Fruit fly (Drosophila melanogaster) whole organism, embryonic: Measurements from ENCODE around the gene Sry-alpha.

Experiments
- Asciz ChIP-seq: fragments of 200-800 bp; sonication (Bioruptor generic); optimal IDR thresholded peaks from 2 replicates; lab custom pipeline; 2017; ENCODE audit warnings: missing biosample characterization, mild to moderate bottlenecking, missing genetic modification characterization, missing genetic modification reagents
- BEAF-32 ChIP-seq: fragments of 200-800 bp; sonication (Bioruptor generic); optimal IDR thresholded peaks from 3 replicates; lab custom pipeline; 2017; ENCODE audit warnings: missing biosample characterization, missing genetic modification characterization, mild to moderate bottlenecking, moderate library complexity, missing genetic modification reagents
- CG10209 ChIP-seq: fragments of 200-800 bp; sonication (Bioruptor generic); optimal IDR thresholded peaks from 3 replicates; lab custom pipeline; 2017; ENCODE audit warnings: missing biosample characterization, mild to moderate bottlenecking, missing genetic modification characterization, missing genetic modification reagents
- CG11085 ChIP-seq: fragments of 200-800 bp; sonication (Bioruptor generic); IDR thresholded peaks from 2 replicates; pipeline ENCODE4 v1.3.6; 2022; ENCODE audit warnings: missing biosample characterization, missing genetic modification characterization
- CG11695 ChIP-seq: fragments of 200-800 bp; sonication (Bioruptor generic); IDR thresholded peaks from 3 replicates; pipeline ENCODE4 v1.3.6; 2022; ENCODE audit warnings: missing biosample characterization, missing genetic modification characterization
- CG1233 ChIP-seq: fragments of 200-800 bp; sonication (Bioruptor generic); optimal IDR thresholded peaks from 4 replicates; lab custom pipeline; 2018; ENCODE audit warnings: missing biosample characterization, mild to moderate bottlenecking, missing genetic modification characterization
- CG14441 ChIP-seq: fragments of 200-800 bp; sonication (Bioruptor generic); IDR thresholded peaks from 2 replicates; pipeline ENCODE4 v1.3.6; 2022; ENCODE audit warnings: missing biosample characterization, missing genetic modification characterization
- CG32532 ChIP-seq: fragments of 200-800 bp; sonication (Bioruptor generic); IDR thresholded peaks from 2 replicates; pipeline ENCODE4 v1.3.6; 2022; ENCODE audit warnings: missing biosample characterization, missing genetic modification characterization
- CG32772 ChIP-seq: fragments of 200-800 bp; sonication (Bioruptor generic); IDR thresholded peaks from 2 replicates; pipeline ENCODE4 v1.3.6; 2022; ENCODE audit warnings: missing biosample characterization, missing genetic modification characterization
- CG3281 ChIP-seq: fragments of 200-800 bp; sonication (Bioruptor generic); optimal IDR thresholded peaks from 3 replicates; lab custom pipeline; 2017; ENCODE audit warnings: missing biosample characterization, mild to moderate bottlenecking, missing genetic modification characterization
- CG3407 ChIP-seq: fragments of 200-800 bp; sonication (Bioruptor generic); optimal IDR thresholded peaks from 2 replicates; lab custom pipeline; 2018; ENCODE audit warnings: missing biosample characterization, mild to moderate bottlenecking, missing genetic modification characterization
- CG3726 ChIP-seq: fragments of 200-800 bp; sonication (Bioruptor generic); IDR thresholded peaks from 3 replicates; pipeline ENCODE4, ENCODE4 v1.3.6; 2022; ENCODE audit warnings: missing biosample characterization, missing genetic modification characterization
- CG4282 ChIP-seq: fragments of 200-800 bp; sonication (Bioruptor generic); optimal IDR thresholded peaks from 2 replicates; lab custom pipeline; 2016; ENCODE audit warnings: missing biosample characterization, missing genetic modification characterization
- CG5180 ChIP-seq: fragments of 200-800 bp; sonication (Bioruptor generic); optimal IDR thresholded peaks from 3 replicates; lab custom pipeline; 2017; ENCODE audit warnings: missing biosample characterization, missing genetic modification characterization, mild to moderate bottlenecking, moderate library complexity, missing genetic modification reagents
- CG6272 ChIP-seq: fragments of 200-800 bp; sonication (Bioruptor generic); IDR thresholded peaks from 2 replicates; pipeline ENCODE4 v1.3.6; 2022; ENCODE audit warnings: missing biosample characterization, missing genetic modification characterization
- CG7271 ChIP-seq: fragments of 200-800 bp; sonication (Bioruptor generic); optimal IDR thresholded peaks from 2 replicates; lab custom pipeline; 2018; ENCODE audit warnings: missing biosample characterization, mild to moderate bottlenecking, missing genetic modification characterization, moderate library complexity
- CG7357 ChIP-seq: fragments of 200-800 bp; sonication (Bioruptor generic); IDR thresholded peaks from 3 replicates; pipeline ENCODE4 v1.3.6; 2022; ENCODE audit warnings: missing biosample characterization, missing genetic modification characterization
- CG7928 ChIP-seq: fragments of 200-800 bp; sonication (Bioruptor generic); optimal IDR thresholded peaks from 2 replicates; lab custom pipeline; 2017; ENCODE audit warnings: missing biosample characterization, mild to moderate bottlenecking, missing genetic modification characterization
- CG8944 ChIP-seq: fragments of 200-800 bp; sonication (Bioruptor generic); optimal IDR thresholded peaks from 3 replicates; lab custom pipeline; 2016; ENCODE audit warnings: missing biosample characterization, missing genetic modification characterization
- CTCF ChIP-seq: fragments of 200-800 bp; sonication (Bioruptor generic); optimal IDR thresholded peaks from 2 replicates; lab custom pipeline; 2017; ENCODE audit warnings: missing biosample characterization, mild to moderate bottlenecking, missing genetic modification characterization, moderate library complexity
- Ets65A ChIP-seq: fragments of 200-800 bp; sonication (Bioruptor generic); peaks from one replicate; lab custom pipeline; 2016; ENCODE audit warnings: missing biosample characterization, missing genetic modification characterization
- Fer1 ChIP-seq: fragments of 200-800 bp; sonication (Bioruptor generic); optimal IDR thresholded peaks from 2 replicates; lab custom pipeline; 2017; ENCODE audit warnings: missing biosample characterization, mild to moderate bottlenecking, missing genetic modification characterization
- H2.0 ChIP-seq: fragments of 200-800 bp; sonication (Bioruptor generic); IDR thresholded peaks from 2 replicates; pipeline ENCODE4 v1.3.6; 2022; ENCODE audit warnings: missing biosample characterization, missing genetic modification characterization
- Hmx ChIP-seq: fragments of 200-800 bp; sonication (Bioruptor generic); optimal IDR thresholded peaks from 2 replicates; lab custom pipeline; 2016; ENCODE audit warnings: missing biosample characterization, missing genetic modification characterization
- Jarid2 ChIP-seq: fragments of 200-800 bp; sonication (Bioruptor generic); optimal IDR thresholded peaks from 3 replicates; lab custom pipeline; 2017; ENCODE audit warnings: mild to moderate bottlenecking, missing biosample characterization, missing genetic modification reagents, missing genetic modification characterization
- NC2α ChIP-seq: fragments of 200-800 bp; sonication (Bioruptor generic); optimal IDR thresholded peaks from 2 replicates; lab custom pipeline; 2016; ENCODE audit warnings: missing biosample characterization, missing genetic modification characterization
- Neu2 ChIP-seq: fragments of 200-800 bp; sonication (Bioruptor generic); optimal IDR thresholded peaks from 3 replicates; lab custom pipeline; 2016; ENCODE audit warnings: missing biosample characterization, missing genetic modification characterization, borderline replicate concordance
- Nf-YC ChIP-seq: fragments of 200-800 bp; optimal IDR thresholded peaks from 3 replicates; lab custom pipeline; 2019; ENCODE audit warnings: missing biosample characterization, mild to moderate bottlenecking, missing genetic modification characterization, moderate library complexity
- Oli ChIP-seq: fragments of 200-800 bp; sonication (Bioruptor generic); optimal IDR thresholded peaks from 2 replicates; lab custom pipeline; 2018; ENCODE audit warnings: missing biosample characterization, mild to moderate bottlenecking, missing genetic modification characterization, moderate library complexity
- Sry-δ ChIP-seq: fragments of 200-800 bp; sonication (Bioruptor generic); optimal IDR thresholded peaks from 2 replicates; lab custom pipeline; 2016; ENCODE audit warnings: missing biosample characterization, missing genetic modification characterization
- TFAM ChIP-seq: fragments of 200-800 bp; sonication (Bioruptor generic); optimal IDR thresholded peaks from 2 replicates; lab custom pipeline; 2017; ENCODE audit warnings: missing biosample characterization, missing genetic modification characterization, inconsistent platforms
- ara ChIP-seq: fragments of 200-800 bp; sonication (Bioruptor generic); IDR thresholded peaks from 2 replicates; pipeline ENCODE4 v1.3.6; 2022; ENCODE audit warnings: missing biosample characterization, missing genetic modification characterization
- ato ChIP-seq: fragments of 200-800 bp; sonication (Bioruptor generic); IDR thresholded peaks from 2 replicates; pipeline ENCODE4 v1.3.6; 2022; ENCODE audit warnings: missing biosample characterization, missing genetic modification characterization; ENCODE audit not compliant: partially characterized antibody
- cg ChIP-seq: fragments of 200-800 bp; sonication (Bioruptor generic); optimal IDR thresholded peaks from 3 replicates; lab custom pipeline; 2019; ENCODE audit warnings: missing biosample characterization, mild to moderate bottlenecking, missing genetic modification characterization, moderate library complexity
- dimm ChIP-seq: fragments of 200-800 bp; sonication (Bioruptor generic); IDR thresholded peaks from 2 replicates; pipeline ENCODE4 v1.3.6; 2022; ENCODE audit warnings: missing biosample characterization, missing genetic modification characterization
- disco-r ChIP-seq: fragments of 200-800 bp; sonication (Bioruptor generic); optimal IDR thresholded peaks from 2 replicates; lab custom pipeline; 2016; ENCODE audit warnings: missing biosample characterization, missing genetic modification characterization
- gcm2 ChIP-seq: fragments of 200-800 bp; sonication (Bioruptor generic); optimal IDR thresholded peaks from 2 replicates; lab custom pipeline; 2016; ENCODE audit warnings: missing biosample characterization, missing genetic modification characterization
- gfzf ChIP-seq: fragments of 200-800 bp; sonication (Bioruptor generic); optimal IDR thresholded peaks from 2 replicates; lab custom pipeline; 2016; ENCODE audit warnings: missing biosample characterization, mild to moderate bottlenecking, missing genetic modification characterization, moderate library complexity
- hbn ChIP-seq: fragments of 200-800 bp; sonication (Bioruptor generic); IDR thresholded peaks from 2 replicates; pipeline ENCODE4 v1.3.6; 2022; ENCODE audit warnings: missing biosample characterization, missing genetic modification characterization; ENCODE audit not compliant: partially characterized antibody
- jigr1 ChIP-seq: fragments of 200-800 bp; sonication (Bioruptor generic); IDR thresholded peaks from 3 replicates; pipeline ENCODE4 v1.3.6; 2022; ENCODE audit warnings: missing biosample characterization, missing genetic modification characterization
- klu ChIP-seq: fragments of 200-800 bp; sonication (Bioruptor generic); IDR thresholded peaks from 2 replicates; pipeline ENCODE4 v1.3.6; 2022; ENCODE audit warnings: missing biosample characterization, missing genetic modification characterization
- lab ChIP-seq: fragments of 200-800 bp; sonication (Bioruptor generic); optimal IDR thresholded peaks from 3 replicates; lab custom pipeline; 2017; ENCODE audit warnings: missing biosample characterization, missing genetic modification characterization, mild to moderate bottlenecking, moderate library complexity, missing genetic modification reagents
- mirr ChIP-seq: fragments of 200-800 bp; sonication (Bioruptor generic); optimal IDR thresholded peaks from 3 replicates; lab custom pipeline; 2018; ENCODE audit warnings: missing biosample characterization, mild to moderate bottlenecking, missing genetic modification characterization
- peb ChIP-seq: fragments of 200-800 bp; sonication (Bioruptor generic); IDR thresholded peaks from 2 replicates; pipeline ENCODE4 v1.3.6; 2022; ENCODE audit warnings: missing biosample characterization, missing genetic modification characterization
- salm ChIP-seq: fragments of 200-800 bp; sonication (Bioruptor generic); optimal IDR thresholded peaks from 2 replicates; lab custom pipeline; 2018; ENCODE audit warnings: missing biosample characterization, mild to moderate bottlenecking, missing genetic modification characterization
- so ChIP-seq: fragments of 200-800 bp; sonication (Bioruptor generic); IDR thresholded peaks from 3 replicates; pipeline ENCODE4 v1.3.6; 2022; ENCODE audit warnings: missing biosample characterization, missing genetic modification characterization
- sqz ChIP-seq: fragments of 200-800 bp; sonication (Bioruptor generic); optimal IDR thresholded peaks from 3 replicates; lab custom pipeline; 2018; ENCODE audit warnings: missing biosample characterization, mild to moderate bottlenecking, missing genetic modification characterization
- tna ChIP-seq: fragments of 200-800 bp; sonication (Bioruptor generic); IDR thresholded peaks from 2 replicates; pipeline ENCODE4 v1.3.6; 2022; ENCODE audit warnings: missing biosample characterization, missing genetic modification characterization; ENCODE audit not compliant: partially characterized antibody
- trem ChIP-seq: fragments of 200-800 bp; optimal IDR thresholded peaks from 3 replicates; lab custom pipeline; 2019; ENCODE audit warnings: missing biosample characterization, mild to moderate bottlenecking, missing genetic modification characterization, moderate library complexity
- unpg ChIP-seq: fragments of 200-800 bp; sonication (Bioruptor generic); optimal IDR thresholded peaks from 3 replicates; lab custom pipeline; 2018; ENCODE audit warnings: missing biosample characterization, mild to moderate bottlenecking, missing genetic modification characterization, moderate library complexity
- wek ChIP-seq: fragments of 200-800 bp; sonication (Bioruptor generic); optimal IDR thresholded peaks from 3 replicates; lab custom pipeline; 2018; ENCODE audit warnings: missing biosample characterization, mild to moderate bottlenecking, missing genetic modification characterization, moderate library complexity

Gene Sry-alpha

DNA sequence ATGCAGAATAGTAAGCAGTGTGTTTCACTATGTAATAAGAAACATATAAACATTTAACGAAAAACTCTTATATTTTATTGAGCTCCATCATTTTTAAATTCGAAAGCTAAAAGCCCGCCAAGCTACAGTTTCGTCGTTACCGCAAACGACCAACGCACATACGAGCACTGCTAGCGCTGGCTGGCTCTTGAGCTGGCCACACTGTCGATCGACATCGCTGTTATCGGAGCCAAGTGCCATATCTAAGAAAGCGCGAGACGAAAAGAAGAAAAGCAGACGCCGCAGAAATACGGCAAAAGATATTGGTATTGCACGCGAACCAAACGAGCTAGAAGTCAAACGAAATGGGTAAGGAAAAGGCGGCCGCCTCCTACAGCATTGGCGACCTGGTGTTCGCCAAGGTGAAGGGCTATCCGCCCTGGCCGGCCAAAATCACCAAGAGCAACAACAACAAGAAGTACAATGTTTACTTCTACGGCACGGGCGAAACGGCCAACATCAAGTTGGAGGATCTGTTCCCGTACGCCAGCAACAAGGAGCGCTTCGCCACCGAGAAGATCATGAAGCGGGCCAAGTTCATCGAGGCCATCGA, 13.0 kb downstream of the Sry-alpha start, which contains the start of gene Jasper (continued):
- TF ChIP-seq Oli (tag; lab: Kevin White, UChicago) (no peak), cg (GFP tag; lab: Kevin White, UChicago) (no peak), peb (no peak), CG32532 (GFP tag; lab: Robert Waterston, UW) (no peak), CG3726 (GFP tag; lab: Robert Waterston, UW) (no peak), jigr1 (no peak), BEAF-32 (peak; percentile 62), CG7928 (GFP tag; lab: Kevin White, UChicago) (no peak), CG5180 (GFP tag; lab: Kevin White, UChicago) (no peak), trem (tag; lab: Kevin White, UChicago) (peak; percentile 81), NC2α (GFP tag; lab: Kevin White, UChicago) (no peak), ara (GFP tag; lab: Robert Waterston, UW) (no peak), CG14441 (no peak), unpg (GFP tag; lab: Kevin White, UChicago) (no peak), dimm (GFP tag; lab: Robert Waterston, UW) (no peak), CTCF (peak; percentile 15), gcm2 (no peak), salm (tag; lab: Kevin White, UChicago) (no peak), Jarid2 (no peak), CG3407 (no peak), CG4282 (no peak), wek (GFP tag; lab: Kevin White, UChicago) (no peak), gfzf (peak; percentile 99), mirr (GFP tag; lab: Kevin White, UChicago) (no peak), H2.0 (GFP tag; lab: Robert Waterston, UW) (no peak), so (GFP tag; lab: Robert Waterston, UW) (no peak), TFAM (GFP tag; lab: Kevin White, UChicago) (no peak), lab (GFP tag; lab: Kevin White, UChicago) (peak; percentile 4), Asciz (no peak), Nf-YC (tag; lab: Kevin White, UChicago) (peak; percentile 36), klu (GFP tag; lab: Robert Waterston, UW) (no peak), CG1233 (GFP tag; lab: Kevin White, UChicago) (no peak), Hmx (no peak), CG7271 (no peak), Neu2 (GFP tag; lab: Kevin White, UChicago) (no peak), disco-r (GFP tag; lab: Kevin White, UChicago) (no peak), CG8944 (GFP tag; lab: Kevin White, UChicago) (no peak), Sry-δ (peak; percentile 100), CG11085 (GFP tag; lab: Robert Waterston, UW) (no peak), ato (GFP tag; lab: Robert Waterston, UW) (no peak; the same call in 1 of the 2 replicates), hbn (GFP tag; lab: Robert Waterston, UW) (no peak), Ets65A (GFP tag; lab: Kevin White, UChicago) (no peak), CG11695 (GFP tag; lab: Robert Waterston, UW) (no peak), CG10209 (GFP tag; lab: Kevin White, UChicago) (no peak), CG3281 (GFP tag; lab: Kevin White, UChicago) (no peak), tna (GFP tag; lab: Robert Waterston, UW) (no peak), CG32772 (no peak), sqz (GFP tag; lab: Kevin White, UChicago) (no peak), CG7357 (no peak), CG6272 (GFP tag; lab: Robert Waterston, UW) (0 out of 2 replicates have a peak, but pooled peaks have one; percentile 18), Fer1 (GFP tag; lab: Kevin White, UChicago) (no peak)
